Fruit fly (Drosophila melanogaster) whole organism, prepupa: ENCODE results near the gene CG6398.

Source experiments
- Sox102F ChIP-seq: fragments of 200-800 bp; sonication (Bioruptor generic); optimal IDR thresholded peaks from 2 replicates; lab custom pipeline; 2016; ENCODE audit warnings: missing biosample characterization, mild to moderate bottlenecking, missing genetic modification characterization
- fkh ChIP-seq: fragments of 200-800 bp; sonication (Bioruptor generic); optimal IDR thresholded peaks from 3 replicates; lab custom pipeline; 2017; ENCODE audit warnings: missing biosample characterization, mild to moderate bottlenecking, missing genetic modification characterization, moderate library complexity

- TF ChIP-seq fkh: no peak
- TF ChIP-seq Sox102F (GFP tag; lab: Kevin White, UChicago): no peak
Measured at dm6 chrX:17884567-17884966, 53.9 kb downstream of the CG6398 start.
